Worm (Caenorhabditis elegans) whole organism, L3 larva: Measurements from ENCODE around the gene mdt-1.2.
A peak's percentile ranks its signal among the peaks of the same experiment; 100 is the strongest.

ENCODE experiments used
- ZK546.5 ChIP-seq: sonication (generic microtip); optimal IDR thresholded peaks from 2 replicates; lab custom pipeline; 2017; ENCODE audit warnings: missing biosample characterization, missing genetic modification characterization
- ceh-16 ChIP-seq: sonication (generic microtip); optimal IDR thresholded peaks from 2 replicates; lab custom pipeline; 2017; ENCODE audit warnings: missing biosample characterization, missing genetic modification characterization
- ceh-28 ChIP-seq: fragments of 150-350 bp; optimal IDR thresholded peaks from 2 replicates; lab custom pipeline; 2014; ENCODE audit warnings: missing biosample characterization, missing genetic modification reagents, missing genetic modification characterization
- ceh-82 ChIP-seq: fragments of 150-350 bp; optimal IDR thresholded peaks from 2 replicates; lab custom pipeline; 2014; ENCODE audit warnings: missing biosample characterization, missing genetic modification characterization
- daf-12 ChIP-seq: fragments of 150-350 bp; optimal IDR thresholded peaks from 2 replicates; lab custom pipeline; 2014; ENCODE audit warnings: missing biosample characterization, missing genetic modification reagents, missing genetic modification characterization
- egl-27 ChIP-seq: sonication (generic microtip); optimal IDR thresholded peaks from 4 replicates; lab custom pipeline; 2017; ENCODE audit warnings: missing biosample characterization, missing genetic modification reagents, missing genetic modification characterization
- egl-5 ChIP-seq: fragments of 150-350 bp; optimal IDR thresholded peaks from 2 replicates; lab custom pipeline; 2017; ENCODE audit warnings: missing biosample characterization, missing genetic modification reagents, missing genetic modification characterization, inconsistent platforms
- elt-1 ChIP-seq: fragments of 150-350 bp; optimal IDR thresholded peaks from 2 replicates; lab custom pipeline; 2014; ENCODE audit warnings: missing biosample characterization, missing genetic modification characterization
- elt-2 ChIP-seq: sonication (generic microtip); optimal IDR thresholded peaks from 2 replicates; lab custom pipeline; 2016; ENCODE audit warnings: missing genetic modification reagents, mild to moderate bottlenecking, missing genetic modification characterization, missing compliant biosample characterization
- elt-3 ChIP-seq, 3 experiments: fragments of 150-350 bp in 1 of 3; sonication (generic microtip) in 2 of 3; optimal IDR thresholded peaks; 2 replicates in 2 of 3; 4 replicates in 1 of 3; lab custom pipeline; 2014 to 2017; ENCODE audit warnings: missing biosample characterization in 3 of 3, missing genetic modification characterization in 3 of 3
- fkh-2 ChIP-seq: fragments of 150-350 bp; optimal IDR thresholded peaks from 2 replicates; lab custom pipeline; 2014; ENCODE audit warnings: missing biosample characterization, missing genetic modification reagents, missing genetic modification characterization
- fos-1 ChIP-seq: fragments of 150-350 bp; optimal IDR thresholded peaks from 2 replicates; lab custom pipeline; 2014; ENCODE audit warnings: missing biosample characterization, missing genetic modification characterization
- hmg-11 ChIP-seq: sonication (generic microtip); optimal IDR thresholded peaks from 2 replicates; lab custom pipeline; 2016; ENCODE audit warnings: missing genetic modification characterization, missing compliant biosample characterization
- jun-1 ChIP-seq: fragments of 150-350 bp; optimal IDR thresholded peaks from 2 replicates; lab custom pipeline; 2014; ENCODE audit warnings: missing biosample characterization, missing genetic modification reagents, missing genetic modification characterization
- lin-39 ChIP-seq: fragments of 150-350 bp; optimal IDR thresholded peaks from 2 replicates; lab custom pipeline; 2018; ENCODE audit warnings: missing biosample characterization, missing genetic modification reagents, missing genetic modification characterization
- mdl-1 ChIP-seq: fragments of 150-350 bp; optimal IDR thresholded peaks from 2 replicates; lab custom pipeline; 2014; ENCODE audit warnings: missing biosample characterization, missing genetic modification characterization
- nfya-1 ChIP-seq: sonication (generic microtip); optimal IDR thresholded peaks from 2 replicates; lab custom pipeline; 2017; ENCODE audit warnings: missing genetic modification characterization, mild to moderate bottlenecking, missing compliant biosample characterization, antibody characterized with exemption, moderate library complexity; ENCODE audit not compliant: insufficient read depth
- nhr-23 ChIP-seq: fragments of 150-350 bp; optimal IDR thresholded peaks from 2 replicates; lab custom pipeline; 2014; ENCODE audit warnings: missing biosample characterization, missing genetic modification reagents, missing genetic modification characterization
- nhr-237 ChIP-seq: fragments of 150-350 bp; optimal IDR thresholded peaks from 2 replicates; lab custom pipeline; 2014; ENCODE audit warnings: missing biosample characterization, missing genetic modification characterization
- nhr-25 ChIP-seq: sonication (generic microtip); optimal IDR thresholded peaks from 2 replicates; lab custom pipeline; 2017; ENCODE audit warnings: missing biosample characterization, missing genetic modification characterization
- nhr-28 ChIP-seq: fragments of 150-350 bp; optimal IDR thresholded peaks from 2 replicates; lab custom pipeline; 2014; ENCODE audit warnings: missing biosample characterization, missing genetic modification characterization
- nhr-43 ChIP-seq: sonication (generic microtip); optimal IDR thresholded peaks from 2 replicates; lab custom pipeline; 2016; ENCODE audit warnings: mild to moderate bottlenecking, missing genetic modification characterization, missing compliant biosample characterization; ENCODE audit not compliant: poor library complexity, severe bottlenecking
- pha-4 ChIP-seq: fragments of 150-350 bp; optimal IDR thresholded peaks from 2 replicates; lab custom pipeline; 2014; ENCODE audit warnings: missing biosample characterization, missing genetic modification reagents, missing genetic modification characterization
- pqm-1 ChIP-seq: fragments of 150-350 bp; optimal IDR thresholded peaks from 2 replicates; lab custom pipeline; 2017; ENCODE audit warnings: missing biosample characterization, missing genetic modification characterization, inconsistent platforms
- sea-2 ChIP-seq: fragments of 150-350 bp; sonication (generic microtip); optimal IDR thresholded peaks from 4 replicates; lab custom pipeline; 2014; ENCODE audit warnings: missing biosample characterization, missing genetic modification reagents, missing genetic modification characterization
- skn-1 ChIP-seq: fragments of 150-350 bp; optimal IDR thresholded peaks from 2 replicates; lab custom pipeline; 2014; ENCODE audit warnings: missing biosample characterization, missing genetic modification characterization
- tbx-2 ChIP-seq: sonication (generic microtip); optimal IDR thresholded peaks from 2 replicates; lab custom pipeline; 2016; ENCODE audit warnings: mild to moderate bottlenecking, missing genetic modification characterization, missing compliant biosample characterization
- unc-39 ChIP-seq: sonication (generic microtip); optimal IDR thresholded peaks from 4 replicates; lab custom pipeline; 2017; ENCODE audit warnings: missing biosample characterization, missing genetic modification characterization
- unc-62 ChIP-seq: fragments of 150-350 bp; sonication (generic microtip); optimal IDR thresholded peaks from 4 replicates; lab custom pipeline; 2014; ENCODE audit warnings: missing biosample characterization, missing genetic modification reagents, missing genetic modification characterization
- ztf-11 ChIP-seq: fragments of 150-350 bp; optimal IDR thresholded peaks from 2 replicates; lab custom pipeline; 2014; ENCODE audit warnings: missing biosample characterization, missing genetic modification characterization
- ztf-4 ChIP-seq: fragments of 150-350 bp; optimal IDR thresholded peaks from 2 replicates; lab custom pipeline; 2014; ENCODE audit warnings: missing biosample characterization, missing genetic modification characterization

The mdt-1.2 gene

DNA sequence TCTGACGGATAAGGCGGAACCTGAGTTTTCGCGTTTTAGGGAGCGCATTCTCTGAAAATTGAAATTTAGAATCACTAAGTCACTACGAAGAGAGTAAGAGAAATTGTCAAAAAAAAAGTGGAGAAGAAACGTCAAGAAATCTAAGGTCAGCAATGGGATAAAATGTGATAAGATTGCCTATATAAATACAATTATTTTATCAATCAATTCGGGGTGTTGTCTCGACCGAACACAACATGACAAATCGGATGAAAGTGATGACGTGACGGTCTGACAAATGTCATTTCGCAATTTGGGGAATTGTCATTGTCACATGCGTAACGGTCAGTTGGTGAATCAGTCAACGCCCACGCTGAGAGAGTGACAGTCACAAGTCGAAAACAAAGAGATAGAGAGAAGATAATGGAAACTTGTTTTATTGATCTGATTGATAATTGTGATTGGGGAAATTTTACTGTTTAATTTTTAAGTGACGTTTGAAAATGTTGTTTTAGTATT is 13.2 kb upstream of the mdt-1.2 start, which contains the start of gene cnp-3:
Gene cnp-3, minus strand, starts transcription at position 51 of the 498 bp plus-strand sequence.
- TF ChIP-seq nfya-1 (tag; lab: Kevin White, UChicago) (peak; percentile 16), elt-1 (tag; lab: Kevin White, UChicago) (no peak), pqm-1 (tag; lab: Kevin White, UChicago) (peak; percentile 56), mdl-1 (tag; lab: Kevin White, UChicago) (no peak), ceh-28 (tag; lab: Kevin White, UChicago) (no peak), tbx-2 (tag; lab: Kevin White, UChicago) (peak; percentile 4), nhr-25 (tag; lab: Kevin White, UChicago) (peak; percentile 77), unc-39 (tag; lab: Kevin White, UChicago) (no peak), nhr-43 (tag; lab: Kevin White, UChicago) (peak; percentile 80), fos-1 (tag; lab: Kevin White, UChicago) (peak; percentile 63), ZK546.5 (no peak), elt-3 (tag; optimal IDR thresholded peaks at IDR 0.05; lab: Kevin White, UChicago) (peak in 2 of 3 experiments; percentile 21 to 63), nhr-23 (tag; lab: Kevin White, UChicago) (peak; percentile 77), elt-2 (tag; lab: Kevin White, UChicago) (peak; percentile 24), nhr-28 (no peak), skn-1 (peak; percentile 75), ceh-16 (tag; lab: Kevin White, UChicago) (no peak)

DNA sequence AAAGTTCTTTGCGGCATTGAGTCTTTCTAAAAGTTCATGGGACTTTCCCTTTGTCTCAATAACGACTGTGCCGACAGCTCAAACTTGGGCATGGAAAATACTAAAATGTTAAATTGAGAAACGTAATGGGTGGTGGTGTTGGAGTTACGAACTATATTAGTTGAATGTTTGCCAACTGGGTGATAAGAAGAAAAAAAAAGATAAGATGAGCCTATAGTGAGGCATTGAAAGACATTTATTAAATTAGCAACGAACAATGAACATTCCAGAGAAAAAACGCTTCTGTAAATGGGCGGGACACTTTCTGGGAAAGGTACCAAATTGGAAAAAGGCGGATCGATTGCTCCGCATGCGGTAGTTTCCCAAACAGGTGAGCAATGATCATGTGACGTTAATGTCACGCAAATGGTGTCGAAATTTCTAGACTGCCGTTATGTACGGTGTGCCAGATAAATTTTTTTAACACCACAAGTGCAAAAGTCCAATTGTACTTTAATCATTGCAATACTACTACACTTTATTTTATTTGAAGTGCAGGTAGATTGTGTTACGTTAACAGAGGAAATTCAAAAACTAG is 12.0 kb upstream of the mdt-1.2 start:
- peak; percentile 20 for TF ChIP-seq pha-4
- TF ChIP-seq elt-2 (tag; lab: Kevin White, UChicago): peak; percentile 92
- peak; percentile 30 for TF ChIP-seq jun-1 (tag; lab: Kevin White, UChicago)
- no peak for TF ChIP-seq daf-12 (tag; lab: Kevin White, UChicago)
- TF ChIP-seq pqm-1 (tag; lab: Kevin White, UChicago): peak; percentile 22
- TF ChIP-seq ZK546.5: no peak
- TF ChIP-seq, all 47 proteins: peak for 4

DNA sequence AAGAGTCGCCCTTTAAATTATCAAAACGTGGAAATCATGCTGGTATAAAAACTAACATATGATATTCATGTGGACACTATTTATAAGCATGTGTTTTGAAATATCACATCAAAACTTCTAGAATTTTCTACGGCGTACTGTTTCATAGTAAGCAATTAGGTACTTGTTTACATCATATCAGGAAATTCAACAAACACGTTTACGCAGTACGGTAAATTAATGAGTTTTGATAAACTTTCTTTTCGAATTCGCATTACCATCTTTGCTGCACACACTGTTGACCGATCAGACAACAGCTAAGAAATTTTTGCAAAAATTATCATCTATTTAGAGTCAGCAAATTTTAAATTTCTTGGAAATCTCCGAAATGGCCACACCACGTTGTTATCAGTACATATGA is 10.9 kb upstream of the mdt-1.2 start:
- TF ChIP-seq lin-39 (tag; lab: Kevin White, UChicago) (no peak), fkh-2 (tag; lab: Kevin White, UChicago) (no peak), ZK546.5 (no peak), pha-4 (peak; percentile 39), elt-2 (tag; lab: Kevin White, UChicago) (peak; percentile 58), ceh-16 (tag; lab: Kevin White, UChicago) (no peak), pqm-1 (tag; lab: Kevin White, UChicago) (peak; percentile 32)
- TF ChIP-seq, all 47 proteins: peak for 3

DNA sequence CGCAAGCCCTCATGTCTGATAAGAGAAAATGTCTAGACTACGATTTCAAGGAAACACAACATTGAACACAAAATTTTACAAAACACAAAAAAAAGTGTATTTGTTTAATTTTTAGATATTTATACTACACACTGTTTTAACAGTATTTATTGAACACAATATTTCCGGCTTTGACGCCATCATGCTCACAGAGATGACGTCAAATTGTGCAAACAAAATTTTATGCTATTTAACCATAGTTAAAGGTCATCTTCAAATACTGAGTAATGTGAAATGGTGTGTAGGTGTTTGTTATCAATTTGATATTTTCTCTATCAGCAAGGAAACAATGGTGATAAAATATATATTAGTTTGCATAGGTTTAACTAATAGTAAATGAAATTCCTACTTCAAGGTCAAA is 4.8 kb upstream of the mdt-1.2 start:
- TF ChIP-seq unc-62 (GFP tag; lab: Kevin White, UChicago) (no peak), jun-1 (tag; lab: Kevin White, UChicago) (peak; percentile 14), hmg-11 (no peak), elt-2 (tag; lab: Kevin White, UChicago) (peak; percentile 68), pqm-1 (tag; lab: Kevin White, UChicago) (peak; percentile 55), pha-4 (peak; percentile 6)

DNA sequence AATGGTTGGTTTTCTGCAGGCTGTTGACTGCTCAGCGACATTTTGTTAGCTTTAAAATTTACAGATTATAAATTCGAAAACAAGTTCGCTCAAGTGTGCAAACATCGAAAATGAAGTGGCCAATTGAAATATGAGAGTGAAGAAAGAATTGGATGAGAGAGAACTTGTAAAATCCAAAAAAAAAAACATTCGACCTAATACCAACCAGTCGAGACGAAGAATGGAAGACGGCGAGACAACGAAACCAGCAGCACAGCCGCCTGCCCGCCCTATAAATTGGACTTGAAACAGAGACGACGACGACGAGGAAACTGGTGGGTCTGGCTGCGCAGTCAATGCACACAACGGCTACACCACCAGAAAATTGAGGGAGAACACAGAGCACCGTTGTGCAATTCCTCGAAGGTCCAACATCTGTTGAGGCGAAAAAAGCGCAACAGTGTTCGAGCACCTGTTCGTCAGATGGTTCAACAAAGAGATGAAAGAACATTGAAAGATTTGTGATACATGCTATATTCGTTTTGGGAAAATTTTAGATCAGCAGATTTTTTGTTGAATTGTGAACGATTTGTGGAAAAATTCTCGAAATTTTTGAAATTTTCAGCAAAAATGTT is 1.3 kb upstream of the mdt-1.2 start, which contains the start of gene T23C6.4:
Gene T23C6.4, minus strand, starts transcription at position 51 of the 614 bp plus-strand sequence.
- TF ChIP-seq fos-1 (tag; lab: Kevin White, UChicago) (no peak), lin-39 (tag; lab: Kevin White, UChicago) (peak; percentile 31), nfya-1 (tag; lab: Kevin White, UChicago) (peak; percentile 4), ceh-28 (tag; lab: Kevin White, UChicago) (no peak), nhr-23 (tag; lab: Kevin White, UChicago) (no peak)

DNA sequence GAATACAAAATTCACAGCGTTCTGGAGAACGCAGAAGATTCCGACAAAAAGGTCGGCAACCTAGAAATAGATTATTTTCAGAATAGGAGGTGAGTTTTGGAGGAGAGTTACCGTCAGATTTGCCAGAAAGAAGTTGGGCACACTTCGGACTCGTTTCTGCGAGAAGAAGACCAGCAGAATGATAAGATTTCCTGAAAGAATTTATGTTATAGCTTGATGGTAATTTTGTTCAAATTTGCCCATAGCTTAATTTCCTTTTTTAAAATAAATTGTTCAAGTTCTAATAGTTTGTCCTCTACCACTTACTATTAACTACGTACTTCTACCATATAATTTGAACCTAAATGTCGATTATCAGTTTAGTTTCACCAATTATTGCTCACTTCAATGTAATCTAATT is 5.8 kb downstream of the mdt-1.2 start:
- no peak for TF ChIP-seq elt-1 (tag; lab: Kevin White, UChicago)
- TF ChIP-seq egl-5: no peak
- TF ChIP-seq ztf-4: no peak
- no peak for TF ChIP-seq fos-1 (tag; lab: Kevin White, UChicago)
- TF ChIP-seq nhr-237 (tag; lab: Kevin White, UChicago): no peak
- no peak for TF ChIP-seq nhr-25 (tag; lab: Kevin White, UChicago)
- no peak for TF ChIP-seq mdl-1 (tag; lab: Kevin White, UChicago)
- TF ChIP-seq nhr-28: no peak
- TF ChIP-seq egl-27 (tag; lab: Kevin White, UChicago): no peak
- no peak for TF ChIP-seq pha-4
- no peak for TF ChIP-seq ztf-11 (tag; lab: Kevin White, UChicago)
- TF ChIP-seq ceh-82 (tag; lab: Kevin White, UChicago): no peak
- no peak for TF ChIP-seq sea-2 (GFP tag; lab: Kevin White, UChicago)
